Fruit fly (Drosophila melanogaster): ENCODE results near the gene Mical.

The Mical gene

DNA sequence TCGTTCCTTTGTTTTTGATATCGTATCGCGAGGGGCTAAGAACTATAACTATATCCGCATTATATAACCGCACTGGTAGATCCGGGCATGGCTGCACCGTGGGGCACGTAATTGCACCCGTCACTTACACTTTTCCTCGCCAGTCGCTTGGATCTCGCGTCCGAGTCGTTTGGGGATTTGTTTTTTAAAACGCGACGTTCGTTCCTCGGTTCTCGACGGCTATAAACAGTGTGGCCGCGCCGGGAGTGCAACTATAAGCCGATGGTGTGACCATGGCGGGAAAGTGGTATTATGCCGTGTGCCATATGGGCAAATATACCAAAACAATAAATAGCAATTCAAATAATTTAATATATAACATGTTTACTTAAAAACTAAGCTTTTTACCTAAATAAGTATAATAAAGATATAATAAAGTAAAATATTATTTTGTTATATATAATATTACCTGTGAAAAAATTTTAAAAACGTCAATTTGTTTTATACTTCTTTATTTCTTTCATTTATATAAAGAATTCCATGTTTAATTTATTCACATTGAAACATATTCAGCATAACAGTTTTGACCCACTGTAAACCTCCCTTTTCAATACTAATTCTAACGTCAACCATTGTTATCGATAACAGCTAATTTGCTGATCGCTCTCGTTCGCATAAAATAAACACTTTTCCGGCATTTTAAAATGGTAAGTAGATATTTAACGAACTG is at the start of gene Mical, which contains the start of gene CG3909:
Gene Mical, minus strand, starts transcription at position 232 of the 709 bp plus-strand sequence.
Gene CG3909, plus strand, starts transcription at position 607 of the 709 bp plus-strand sequence.
- peak; percentile 49 for TF ChIP-seq CG9705 (GFP tag; optimal IDR thresholded peaks at IDR 0.05)
- no peak for TF ChIP-seq usp (GFP tag; optimal IDR thresholded peaks at IDR 0.05)
- TF ChIP-seq Hr83 (GFP tag; optimal IDR thresholded peaks at IDR 0.05; ENCODE audit: poor library complexity, severe bottlenecking): peak; percentile 51
- no peak for TF ChIP-seq CrebA (GFP tag; optimal IDR thresholded peaks at IDR 0.05; ENCODE audit: borderline replicate concordance)
- peak in 1 of 2 experiments; percentile 87 for TF ChIP-seq foxo (GFP tag; optimal IDR thresholded peaks at IDR 0.05)
- no peak for TF ChIP-seq tai (GFP tag; optimal IDR thresholded peaks at IDR 0.05)
- TF ChIP-seq psq (GFP tag; optimal IDR thresholded peaks at IDR 0.05): peak; percentile 74
- no peak for TF ChIP-seq Rel (GFP tag; optimal IDR thresholded peaks at IDR 0.05)
- peak; percentile 77 for TF ChIP-seq Rel (tag; optimal IDR thresholded peaks at IDR 0.05)
- no peak for TF ChIP-seq pan (optimal IDR thresholded peaks at IDR 0.05)
- TF ChIP-seq GATAd (GFP tag; optimal IDR thresholded peaks at IDR 0.05): no peak
- TF ChIP-seq CG32264 (GFP tag; optimal IDR thresholded peaks at IDR 0.05): no peak
- TF ChIP-seq h (GFP tag; optimal IDR thresholded peaks at IDR 0.05): peak; percentile 71
- no peak for TF ChIP-seq Abd-B (GFP tag; optimal IDR thresholded peaks at IDR 0.05)
- TF ChIP-seq Dfd (GFP tag; optimal IDR thresholded peaks at IDR 0.05): no peak
- peak; percentile 15 for TF ChIP-seq br (GFP tag; optimal IDR thresholded peaks at IDR 0.05)
- no peak for TF ChIP-seq dmrt93B (GFP tag; optimal IDR thresholded peaks at IDR 0.05)
- peak; percentile 89 for TF ChIP-seq HLH106 (tag; optimal IDR thresholded peaks at IDR 0.05)
- peak; percentile 52 for TF ChIP-seq ey (GFP tag; optimal IDR thresholded peaks at IDR 0.05)
- peak; percentile 16 for TF ChIP-seq Jra (GFP tag; optimal IDR thresholded peaks at IDR 0.05)
- peak; percentile 59 for TF ChIP-seq Dif (GFP tag; optimal IDR thresholded peaks at IDR 0.05; ENCODE audit: partially characterized antibody)
- TF ChIP-seq Myc (optimal IDR thresholded peaks at IDR 0.05): no peak
- peak; percentile 60 for TF ChIP-seq woc (GFP tag; optimal IDR thresholded peaks at IDR 0.05)
- peak; percentile 15 for TF ChIP-seq sage (GFP tag; optimal IDR thresholded peaks at IDR 0.05)
- TF ChIP-seq dl (GFP tag; optimal IDR thresholded peaks at IDR 0.05; ENCODE audit: insufficient read depth in 1 of 2, partially characterized antibody in 2 of 2): no peak
- peak; percentile 65 for TF ChIP-seq dsf (GFP tag; optimal IDR thresholded peaks at IDR 0.05; ENCODE audit: borderline replicate concordance)
- peak; percentile 67 for TF ChIP-seq fru (GFP tag; optimal IDR thresholded peaks at IDR 0.05)
- TF ChIP-seq OdsH (GFP tag; optimal IDR thresholded peaks at IDR 0.05): peak; percentile 68
- peak; percentile 69 for TF ChIP-seq rgr (GFP tag; optimal IDR thresholded peaks at IDR 0.05)
- TF ChIP-seq Hnf4 (GFP tag; optimal IDR thresholded peaks at IDR 0.05): peak; percentile 82
- TF ChIP-seq sv (GFP tag; optimal IDR thresholded peaks at IDR 0.05): peak; percentile 36
- TF ChIP-seq brk (GFP tag; optimal IDR thresholded peaks at IDR 0.05): no peak
- TF ChIP-seq lola (GFP tag; optimal IDR thresholded peaks at IDR 0.05): no peak
- TF ChIP-seq Vsx2 (GFP tag; optimal IDR thresholded peaks at IDR 0.05; ENCODE audit: partially characterized antibody): peak; percentile 94
- no peak for TF ChIP-seq Hr78 (GFP tag; optimal IDR thresholded peaks at IDR 0.05)
- no peak for TF ChIP-seq N (GFP tag; optimal IDR thresholded peaks at IDR 0.05)
- TF ChIP-seq jim (GFP tag; optimal IDR thresholded peaks at IDR 0.05): peak; percentile 25
- no peak for TF ChIP-seq Mio (GFP tag; optimal IDR thresholded peaks at IDR 0.05)
- TF ChIP-seq Sp1 (GFP tag; optimal IDR thresholded peaks at IDR 0.05): peak; percentile 86

DNA sequence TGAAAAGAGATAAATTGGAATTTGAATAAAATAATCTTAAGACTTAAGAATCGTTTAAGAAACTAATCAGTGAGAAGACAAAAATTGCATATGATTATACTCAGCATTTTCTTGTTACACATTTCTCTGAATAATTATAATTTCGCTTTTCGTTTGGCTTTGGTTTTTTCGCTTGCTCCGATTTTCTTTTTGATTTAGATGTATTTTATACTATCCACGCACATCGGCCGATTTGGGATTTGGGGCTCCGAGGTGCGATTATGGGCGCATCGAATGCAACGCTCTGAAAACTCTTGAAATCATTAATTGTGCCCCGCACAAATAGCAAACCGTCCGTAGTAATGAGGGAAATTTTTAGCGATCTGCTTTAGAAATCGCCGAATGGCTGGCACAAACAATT is 48.8 kb upstream of the Mical start:
- no peak for TF ChIP-seq woc (GFP tag; optimal IDR thresholded peaks at IDR 0.05)
- no peak for TF ChIP-seq dmrt93B (GFP tag; optimal IDR thresholded peaks at IDR 0.05)
- TF ChIP-seq Hnf4 (GFP tag; optimal IDR thresholded peaks at IDR 0.05): no peak
- no peak for TF ChIP-seq CG32264 (GFP tag; optimal IDR thresholded peaks at IDR 0.05)
- no peak for TF ChIP-seq fru (GFP tag; optimal IDR thresholded peaks at IDR 0.05)
- TF ChIP-seq br (GFP tag; optimal IDR thresholded peaks at IDR 0.05): no peak
- TF ChIP-seq Sp1 (GFP tag; optimal IDR thresholded peaks at IDR 0.05): no peak
- no peak for TF ChIP-seq Jra (GFP tag; optimal IDR thresholded peaks at IDR 0.05)
- TF ChIP-seq lola (GFP tag; optimal IDR thresholded peaks at IDR 0.05): no peak
- no peak for TF ChIP-seq sage (GFP tag; optimal IDR thresholded peaks at IDR 0.05)
- no peak for TF ChIP-seq tai (GFP tag; optimal IDR thresholded peaks at IDR 0.05)
- no peak for TF ChIP-seq brk (GFP tag; optimal IDR thresholded peaks at IDR 0.05)
- TF ChIP-seq h (GFP tag; optimal IDR thresholded peaks at IDR 0.05): no peak
- no peak for TF ChIP-seq OdsH (GFP tag; optimal IDR thresholded peaks at IDR 0.05)

Measured in whole organism, wandering third instar larva.